Worm (Caenorhabditis elegans) whole organism, young adult: ENCODE data around the gene Y73F4A.1.

Source experiments
- ceh-27 ChIP-seq: fragments of 200-800 bp; sonication (Bioruptor generic); optimal IDR thresholded peaks from 2 replicates; lab custom pipeline; 2018; ENCODE audit warnings: mild to moderate bottlenecking, missing genetic modification characterization, moderate library complexity, missing compliant biosample characterization
- hrde-1 ChIP-seq: sonication (generic microtip); optimal IDR thresholded peaks from 2 replicates; lab custom pipeline; 2016; ENCODE audit warnings: missing genetic modification characterization, mild to moderate bottlenecking, missing compliant biosample characterization, moderate library complexity, missing genotype, missing genetic modification reagents, borderline replicate concordance
- sea-2 ChIP-seq: fragments of 200-800 bp; sonication (Bioruptor generic); IDR thresholded peaks from 2 replicates; pipeline ENCODE4 v1.3.6; 2022; ENCODE audit warnings: missing genetic modification characterization, missing compliant biosample characterization
- snpc-4 ChIP-seq, 5 experiments: fragments of 150-350 bp in 1 of 5; sonication (generic microtip) in 4 of 5; optimal IDR thresholded peaks; 2 replicates each; lab custom pipeline; 2014 to 2018; ENCODE audit warnings: missing genetic modification characterization in 5 of 5, missing biosample characterization in 3 of 5, antibody characterized with exemption in 2 of 5, mild to moderate bottlenecking in 2 of 5, missing compliant biosample characterization in 2 of 5, missing genotype in 2 of 5, moderate library complexity in 2 of 5, missing genetic modification reagents in 1 of 5
- unc-62 ChIP-seq: fragments of 150-350 bp; optimal IDR thresholded peaks from 2 replicates; lab custom pipeline; 2014; ENCODE audit warnings: missing biosample characterization, missing genetic modification reagents, missing genetic modification characterization

DNA sequence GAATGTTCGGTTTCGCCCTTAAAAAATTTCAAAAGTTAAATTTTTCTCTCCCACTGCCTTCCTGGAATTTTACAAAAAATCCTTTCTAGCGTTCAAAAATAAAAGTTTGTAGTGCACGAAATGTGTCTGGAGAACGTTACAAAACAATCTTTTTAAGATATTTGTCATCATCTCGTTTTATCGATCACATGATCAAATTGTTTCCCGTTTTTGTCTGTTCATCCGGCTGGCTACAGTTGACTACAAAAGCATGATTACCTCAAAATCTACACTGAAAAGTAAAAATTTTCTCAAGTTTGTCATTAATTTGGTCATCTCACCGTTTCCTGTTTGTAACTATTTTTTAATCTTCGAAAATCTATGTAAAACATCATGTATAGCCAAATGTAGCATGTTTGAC lies 5.9 kb upstream of the Y73F4A.1 start:
- TF ChIP-seq snpc-4 (GFP tag; optimal IDR thresholded peaks at IDR 0.05; lab: Kevin White, UChicago) (no peak), snpc-4 (tag; optimal IDR thresholded peaks at IDR 0.05; lab: Kevin White, UChicago) (no peak), unc-62 (GFP tag; lab: Kevin White, UChicago) (no peak), hrde-1 (tag; lab: Kevin White, UChicago) (no peak), ceh-27 (GFP tag; lab: Kevin White, UChicago) (no peak), sea-2 (no peak)
